Worm (Caenorhabditis elegans) whole organism, L4/young adult: ENCODE measurements around the gene his-59.

Experiments used
- W03F9.2 ChIP-seq: fragments of 150-350 bp; optimal IDR thresholded peaks from 2 replicates; lab custom pipeline; 2014; ENCODE audit warnings: missing biosample characterization, missing genetic modification characterization
- dao-5 ChIP-seq: sonication (generic microtip); optimal IDR thresholded peaks from 2 replicates; lab custom pipeline; 2016; ENCODE audit warnings: missing genotype, missing genetic modification characterization, moderate library complexity, missing compliant biosample characterization
- him-1 ChIP-seq: sonication (generic microtip); optimal IDR thresholded peaks from 2 replicates; lab custom pipeline; 2016; ENCODE audit warnings: missing genotype, missing genetic modification reagents, missing genetic modification characterization, missing compliant biosample characterization

DNA sequence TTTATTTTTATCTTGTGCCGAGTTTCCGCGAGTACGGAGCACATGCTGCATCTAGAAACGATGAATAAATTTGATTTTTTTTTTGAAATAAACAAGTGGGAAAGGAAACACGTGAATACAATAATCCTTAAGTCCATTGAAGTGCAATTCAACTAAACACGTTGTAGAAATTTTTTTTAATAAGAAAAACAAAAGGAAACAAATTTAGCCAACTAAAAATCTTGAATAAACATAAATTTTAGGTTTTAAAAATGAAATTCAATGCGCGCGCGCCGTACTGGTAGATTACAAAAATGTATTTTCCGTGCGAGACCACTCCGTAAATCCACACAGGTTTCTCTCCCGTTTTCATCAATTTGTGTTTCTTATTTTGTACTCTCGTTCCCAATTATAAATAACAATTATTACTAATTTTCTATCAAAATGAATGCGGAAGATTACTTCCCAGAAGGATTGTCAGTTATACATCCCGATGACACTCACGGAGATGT is 14.8 kb upstream of the his-59 start, which contains the start of the genes plk-3 and F55G1.6:
- TF ChIP-seq him-1 (tag; lab: Kevin White, UChicago) (no peak), W03F9.2 (tag; lab: Kevin White, UChicago) (no peak), dao-5 (tag; lab: Kevin White, UChicago) (no peak)
